Worm (Caenorhabditis elegans) whole organism, late embryonic: ENCODE data around the gene mpst-3.
A peak's percentile ranks its signal among the peaks of the same experiment; 100 is the strongest.

Source experiments
- C08G9.2 ChIP-seq: sonication (generic microtip); optimal IDR thresholded peaks from 2 replicates; lab custom pipeline; 2016; ENCODE audit warnings: mild to moderate bottlenecking, missing genetic modification characterization, moderate library complexity, missing compliant biosample characterization
- C38D4.7 ChIP-seq: fragments of 200-800 bp; sonication (Bioruptor generic); optimal IDR thresholded peaks from 2 replicates; lab custom pipeline; 2018; ENCODE audit warnings: mild to moderate bottlenecking, missing genetic modification characterization, moderate library complexity, missing compliant biosample characterization
- F13H6.1 ChIP-seq: sonication (generic microtip); optimal IDR thresholded peaks from 2 replicates; lab custom pipeline; 2016; ENCODE audit warnings: missing genetic modification characterization, missing compliant biosample characterization
- T23F11.4 ChIP-seq: fragments of 200-800 bp; sonication (Bioruptor generic); optimal IDR thresholded peaks from 2 replicates; lab custom pipeline; 2018; ENCODE audit warnings: mild to moderate bottlenecking, missing genetic modification characterization, missing compliant biosample characterization
- ahr-1 ChIP-seq: sonication (generic microtip); optimal IDR thresholded peaks from 2 replicates; lab custom pipeline; 2016; ENCODE audit warnings: missing genetic modification characterization, missing compliant biosample characterization
- ama-1 ChIP-seq: fragments of 150-350 bp; optimal IDR thresholded peaks from 2 replicates; lab custom pipeline; 2014
- ceh-18 ChIP-seq: sonication (generic microtip); optimal IDR thresholded peaks from 2 replicates; lab custom pipeline; 2016; ENCODE audit warnings: missing genetic modification characterization, missing compliant biosample characterization
- ceh-19 ChIP-seq: fragments of 200-800 bp; sonication (Bioruptor generic); optimal IDR thresholded peaks from 2 replicates; lab custom pipeline; 2018; ENCODE audit warnings: mild to moderate bottlenecking, missing genetic modification characterization, missing compliant biosample characterization
- ceh-2 ChIP-seq: sonication (generic microtip); optimal IDR thresholded peaks from 2 replicates; lab custom pipeline; 2016; ENCODE audit warnings: missing genotype, missing genetic modification characterization, missing compliant biosample characterization
- ceh-22 ChIP-seq: sonication (generic microtip); optimal IDR thresholded peaks from 2 replicates; lab custom pipeline; 2017; ENCODE audit warnings: missing biosample characterization, missing genetic modification characterization
- ceh-34 ChIP-seq: sonication (generic microtip); optimal IDR thresholded peaks from 2 replicates; lab custom pipeline; 2016; ENCODE audit warnings: mild to moderate bottlenecking, missing genetic modification characterization, missing compliant biosample characterization
- ceh-48 ChIP-seq: sonication (generic microtip); optimal IDR thresholded peaks from 2 replicates; lab custom pipeline; 2016; ENCODE audit warnings: missing genetic modification characterization, inconsistent platforms, missing compliant biosample characterization
- ceh-6 ChIP-seq: fragments of 200-800 bp; sonication (Bioruptor generic); optimal IDR thresholded peaks from 2 replicates; lab custom pipeline; 2018; ENCODE audit warnings: mild to moderate bottlenecking, missing genetic modification characterization, missing compliant biosample characterization
- ceh-9 ChIP-seq: sonication (generic microtip); optimal IDR thresholded peaks from 2 replicates; lab custom pipeline; 2016; ENCODE audit warnings: mild to moderate bottlenecking, missing genetic modification characterization, inconsistent platforms, missing compliant biosample characterization
- che-1 ChIP-seq: sonication (generic microtip); optimal IDR thresholded peaks from 2 replicates; lab custom pipeline; 2016; ENCODE audit warnings: mild to moderate bottlenecking, missing genetic modification characterization, missing compliant biosample characterization
- dve-1 ChIP-seq: sonication (generic microtip); optimal IDR thresholded peaks from 2 replicates; lab custom pipeline; 2017; ENCODE audit warnings: antibody characterized with exemption, mild to moderate bottlenecking, missing genetic modification characterization, missing compliant biosample characterization
- elt-2 ChIP-seq: sonication (generic microtip); optimal IDR thresholded peaks from 2 replicates; lab custom pipeline; 2016; ENCODE audit warnings: missing genetic modification reagents, missing genetic modification characterization, missing compliant biosample characterization
- eyg-1 ChIP-seq: sonication (generic microtip); optimal IDR thresholded peaks from 2 replicates; lab custom pipeline; 2016; ENCODE audit warnings: missing genotype, missing genetic modification characterization, missing compliant biosample characterization
- fkh-10 ChIP-seq: fragments of 150-350 bp; optimal IDR thresholded peaks from 2 replicates; lab custom pipeline; 2014; ENCODE audit warnings: missing biosample characterization, missing genetic modification reagents, missing genetic modification characterization
- fkh-6 ChIP-seq: sonication (generic microtip); optimal IDR thresholded peaks from 2 replicates; lab custom pipeline; 2016; ENCODE audit warnings: missing genetic modification characterization, missing compliant biosample characterization
- gmeb-2 ChIP-seq: sonication (generic microtip); optimal IDR thresholded peaks from 2 replicates; lab custom pipeline; 2016; ENCODE audit warnings: missing genetic modification characterization, inconsistent platforms, missing compliant biosample characterization
- hlh-13 ChIP-seq: fragments of 200-800 bp; sonication (Bioruptor generic); optimal IDR thresholded peaks from 2 replicates; lab custom pipeline; 2018; ENCODE audit warnings: mild to moderate bottlenecking, missing genetic modification characterization, missing compliant biosample characterization
- hlh-6 ChIP-seq: sonication (generic microtip); optimal IDR thresholded peaks from 2 replicates; lab custom pipeline; 2016; ENCODE audit warnings: missing genotype, missing genetic modification characterization, missing compliant biosample characterization
- lin-11 ChIP-seq: fragments of 200-800 bp; sonication (Bioruptor generic); optimal IDR thresholded peaks from 2 replicates; lab custom pipeline; 2018; ENCODE audit warnings: mild to moderate bottlenecking, missing genetic modification characterization, missing compliant biosample characterization
- madf-2 ChIP-seq: sonication (generic microtip); optimal IDR thresholded peaks from 2 replicates; lab custom pipeline; 2017; ENCODE audit warnings: missing genetic modification characterization, missing compliant biosample characterization
- nfya-1 ChIP-seq: sonication (generic microtip); optimal IDR thresholded peaks from 2 replicates; lab custom pipeline; 2017; ENCODE audit warnings: missing genetic modification characterization, mild to moderate bottlenecking, missing compliant biosample characterization, antibody characterized with exemption, moderate library complexity
- nhr-11 ChIP-seq: fragments of 150-350 bp; optimal IDR thresholded peaks from 2 replicates; lab custom pipeline; 2014; ENCODE audit warnings: missing biosample characterization, missing genetic modification characterization
- nhr-232 ChIP-seq: sonication (generic microtip); optimal IDR thresholded peaks from 2 replicates; lab custom pipeline; 2016; ENCODE audit warnings: missing genetic modification characterization, missing compliant biosample characterization
- npax-4 ChIP-seq: sonication (generic microtip); optimal IDR thresholded peaks from 2 replicates; lab custom pipeline; 2016; ENCODE audit warnings: missing genetic modification characterization, missing compliant biosample characterization
- odd-2 ChIP-seq: sonication (generic microtip); optimal IDR thresholded peaks from 2 replicates; lab custom pipeline; 2017; ENCODE audit warnings: antibody characterized with exemption, mild to moderate bottlenecking, missing genetic modification characterization, missing compliant biosample characterization
- pat-9 ChIP-seq: fragments of 200-800 bp; sonication (Bioruptor generic); optimal IDR thresholded peaks from 2 replicates; lab custom pipeline; 2018; ENCODE audit warnings: mild to moderate bottlenecking, missing genetic modification characterization, moderate library complexity, missing compliant biosample characterization
- pax-1 ChIP-seq: fragments of 150-350 bp; optimal IDR thresholded peaks from 2 replicates; lab custom pipeline; 2014; ENCODE audit warnings: missing biosample characterization, missing genetic modification characterization
- pha-2 ChIP-seq: sonication (generic microtip); optimal IDR thresholded peaks from 2 replicates; lab custom pipeline; 2017; ENCODE audit warnings: mild to moderate bottlenecking, missing genetic modification characterization, missing compliant biosample characterization
- pha-4 ChIP-seq: fragments of 150-350 bp; optimal IDR thresholded peaks from 2 replicates; lab custom pipeline; 2018; ENCODE audit warnings: missing biosample characterization, missing genetic modification reagents, missing genetic modification characterization
- ref-2 ChIP-seq: sonication (generic microtip); optimal IDR thresholded peaks from 2 replicates; lab custom pipeline; 2016; ENCODE audit warnings: missing genetic modification characterization, missing compliant biosample characterization
- rnt-1 ChIP-seq: sonication (generic microtip); optimal IDR thresholded peaks from 2 replicates; lab custom pipeline; 2016; ENCODE audit warnings: missing genetic modification characterization, missing compliant biosample characterization
- sdc-2 ChIP-seq: sonication (generic microtip); optimal IDR thresholded peaks from 2 replicates; lab custom pipeline; 2016; ENCODE audit warnings: missing genotype, missing genetic modification characterization, missing compliant biosample characterization
- sox-4 ChIP-seq: sonication (generic microtip); optimal IDR thresholded peaks from 2 replicates; lab custom pipeline; 2017; ENCODE audit warnings: mild to moderate bottlenecking, missing genetic modification characterization, inconsistent platforms, missing compliant biosample characterization
- tbx-2 ChIP-seq: sonication (generic microtip); optimal IDR thresholded peaks from 2 replicates; lab custom pipeline; 2016; ENCODE audit warnings: missing genetic modification characterization, missing compliant biosample characterization
- unc-3 ChIP-seq, 2 experiments: fragments of 200-800 bp in 1 of 2; sonication (Bioruptor generic) in 1 of 2; sonication (generic microtip) in 1 of 2; conservative IDR thresholded peaks in 1 of 2; optimal IDR thresholded peaks in 1 of 2; 2 replicates each; pipeline versions ENCODE4 v1.3.6 to Lab custom; 2016 to 2022; ENCODE audit warnings: missing compliant biosample characterization in 2 of 2, missing genetic modification characterization in 2 of 2, missing genetic modification reagents in 1 of 2
- unc-42 ChIP-seq: sonication (generic microtip); optimal IDR thresholded peaks from 2 replicates; lab custom pipeline; 2016; ENCODE audit warnings: missing genotype, missing genetic modification characterization, missing compliant biosample characterization
- unc-55 ChIP-seq: sonication (generic microtip); optimal IDR thresholded peaks from 2 replicates; lab custom pipeline; 2017; ENCODE audit warnings: missing biosample characterization, missing genetic modification reagents, missing genetic modification characterization
- unc-86 ChIP-seq: sonication (generic microtip); optimal IDR thresholded peaks from 2 replicates; lab custom pipeline; 2016; ENCODE audit warnings: missing genetic modification characterization, missing compliant biosample characterization
- ztf-16 ChIP-seq: sonication (generic microtip); optimal IDR thresholded peaks from 2 replicates; lab custom pipeline; 2017; ENCODE audit warnings: missing genetic modification characterization, missing compliant biosample characterization

mpst-3 gene

ce11 chrV:14851972-14852371 lies 43.5 kb upstream of the mpst-3 start:
- TF ChIP-seq elt-2 (peak; percentile 15), odd-2 (tag; lab: Kevin White, UChicago) (no peak)
- TF ChIP-seq, all 69 proteins: peak for 1

ce11 chrV:14852620-14853019 lies 42.8 kb upstream of the mpst-3 start:
- TF ChIP-seq pat-9 (tag; lab: Kevin White, UChicago) (no peak), gmeb-2 (tag; lab: Kevin White, UChicago) (no peak), unc-42 (tag; lab: Kevin White, UChicago) (peak; percentile 6), ceh-2 (tag; lab: Kevin White, UChicago) (no peak)

DNA sequence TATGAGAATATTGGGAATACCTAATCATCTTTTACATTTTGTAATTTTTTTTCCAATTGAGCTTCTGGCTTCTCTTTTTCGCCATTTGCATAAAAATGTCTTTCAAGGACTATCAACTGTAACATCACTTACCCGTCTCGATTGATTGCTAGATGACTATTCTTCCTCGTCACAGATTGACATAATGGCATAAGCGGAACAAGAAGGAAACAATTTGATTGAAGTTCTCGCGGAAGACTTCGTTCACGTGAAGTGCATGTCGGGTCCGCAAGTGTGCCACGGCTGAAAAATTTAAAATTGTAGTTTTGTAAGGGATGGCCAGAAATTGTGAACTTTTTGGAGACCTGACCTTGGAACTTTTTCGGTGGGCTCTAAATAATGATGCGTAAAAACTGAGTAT lies 41.7 kb upstream of the mpst-3 start:
- TF ChIP-seq ceh-9 (no peak), fkh-6 (tag; lab: Kevin White, UChicago) (no peak), ceh-48 (tag; lab: Kevin White, UChicago) (no peak), ama-1 (lab: Kevin White, UChicago) (no peak), ztf-16 (tag; lab: Kevin White, UChicago) (no peak), F13H6.1 (tag; lab: Kevin White, UChicago) (no peak)

- no peak for TF ChIP-seq ceh-22
- no peak for TF ChIP-seq nhr-232 (tag; lab: Kevin White, UChicago)
- TF ChIP-seq unc-42 (tag; lab: Kevin White, UChicago), result peak; percentile 84
- no peak for TF ChIP-seq nfya-1 (tag; lab: Kevin White, UChicago)
- TF ChIP-seq nhr-11, result no peak
- TF ChIP-seq ahr-1 (tag; lab: Kevin White, UChicago), result no peak
- no peak for TF ChIP-seq C38D4.7 (GFP tag; lab: Kevin White, UChicago)
- no peak for TF ChIP-seq pat-9 (tag; lab: Kevin White, UChicago)
These were observed 41.2 kb upstream of the mpst-3 start for ce11 chrV:14854261-14854660.

DNA sequence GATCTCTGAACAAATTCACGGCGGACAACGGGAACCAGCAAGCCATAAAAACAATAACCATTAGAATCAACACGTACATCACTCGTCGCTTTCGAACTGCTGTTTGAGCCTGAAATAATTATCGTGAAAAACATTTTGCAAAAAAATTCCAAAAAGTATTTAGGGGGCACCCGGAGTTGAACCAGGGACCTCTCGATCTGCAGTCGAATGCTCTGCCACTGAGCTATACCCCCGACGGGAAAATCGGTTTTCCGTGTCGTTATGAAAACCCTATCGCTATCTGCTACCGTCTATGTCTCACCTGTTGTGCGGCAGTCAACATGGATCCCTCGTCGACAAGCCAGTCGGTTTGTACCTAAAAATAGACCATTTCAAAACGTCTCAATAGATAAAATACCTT lies 39.8 kb upstream of the mpst-3 start:
- TF ChIP-seq unc-3 (GFP tag; conservative IDR thresholded peaks at IDR 0.05; lab: Robert Waterston, UW), result no peak; the same call in 1 of the 2 replicates
- peak; percentile 32 for TF ChIP-seq unc-3 (tag; optimal IDR thresholded peaks at IDR 0.05; lab: Kevin White, UChicago)
- peak; percentile 30 for TF ChIP-seq pat-9 (tag; lab: Kevin White, UChicago)
- TF ChIP-seq dve-1 (tag; lab: Kevin White, UChicago), result peak; percentile 33
- TF ChIP-seq hlh-6 (tag; lab: Kevin White, UChicago), result peak; percentile 51
- TF ChIP-seq ceh-2 (tag; lab: Kevin White, UChicago), result peak; percentile 32
- TF ChIP-seq T23F11.4 (GFP tag; lab: Kevin White, UChicago), result peak; percentile 45
- TF ChIP-seq nhr-11, result no peak
- no peak for TF ChIP-seq unc-55 (GFP tag; lab: Kevin White, UChicago)
- TF ChIP-seq ztf-16 (tag; lab: Kevin White, UChicago), result peak; percentile 11
- TF ChIP-seq rnt-1 (tag; lab: Kevin White, UChicago), result no peak
- no peak for TF ChIP-seq npax-4 (tag; lab: Kevin White, UChicago)
- no peak for TF ChIP-seq eyg-1 (tag; lab: Kevin White, UChicago)
- TF ChIP-seq ceh-22, result no peak
- peak; percentile 62 for TF ChIP-seq che-1 (tag; lab: Kevin White, UChicago)
- no peak for TF ChIP-seq ref-2
- TF ChIP-seq sox-4 (tag; lab: Kevin White, UChicago), result peak; percentile 15
- TF ChIP-seq pax-1 (tag; lab: Kevin White, UChicago), result no peak
- TF ChIP-seq ceh-19 (GFP tag; lab: Kevin White, UChicago), result peak; percentile 44
- TF ChIP-seq ceh-18, result peak; percentile 1
- TF ChIP-seq hlh-13, result peak; percentile 46
- peak; percentile 6 for TF ChIP-seq sdc-2 (tag; lab: Kevin White, UChicago)
- no peak for TF ChIP-seq tbx-2 (tag; lab: Kevin White, UChicago)
- peak; percentile 40 for TF ChIP-seq madf-2 (tag; lab: Kevin White, UChicago)
- TF ChIP-seq pha-2, result peak; percentile 19
- TF ChIP-seq ceh-6 (GFP tag; lab: Kevin White, UChicago), result peak; percentile 47
- no peak for TF ChIP-seq fkh-10 (GFP tag; lab: Kevin White, UChicago)
- TF ChIP-seq ceh-34 (tag; lab: Kevin White, UChicago), result peak; percentile 28
- TF ChIP-seq lin-11 (tag; lab: Kevin White, UChicago), result peak; percentile 38
- TF ChIP-seq C38D4.7 (GFP tag; lab: Kevin White, UChicago), result peak; percentile 57
- peak; percentile 31 for TF ChIP-seq nhr-232 (tag; lab: Kevin White, UChicago)
- TF ChIP-seq unc-86, result peak; percentile 42
- peak; percentile 44 for TF ChIP-seq C08G9.2
- TF ChIP-seq ceh-48 (tag; lab: Kevin White, UChicago), result peak; percentile 35
- TF ChIP-seq pha-4, result no peak
